Worm (Caenorhabditis elegans): ENCODE measurements around the gene rfc-4.

The rfc-4 gene

DNA sequence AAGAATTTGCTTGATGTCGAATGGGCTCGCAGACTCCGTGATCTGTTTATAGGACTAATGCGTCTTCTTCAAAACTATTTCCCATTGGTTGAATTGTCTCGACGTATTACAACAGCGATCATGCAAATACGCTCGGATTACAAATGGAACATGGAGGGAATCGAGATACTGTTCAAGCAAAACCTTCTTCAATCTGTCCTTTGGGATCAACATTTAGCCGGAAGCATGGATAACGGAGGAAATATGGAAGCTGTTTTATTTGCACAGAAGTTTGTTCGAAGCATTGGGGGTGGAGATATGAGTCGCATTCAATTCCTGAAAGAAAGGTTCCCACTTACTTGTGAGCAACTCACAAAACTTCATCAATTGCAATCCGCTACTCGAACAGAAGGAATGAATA lies 16.3 kb upstream of the rfc-4 start:
- TF ChIP-seq tbx-37 (GFP tag; conservative IDR thresholded peaks at IDR 0.05) (no peak), hmbx-1 (tag; optimal IDR thresholded peaks at IDR 0.05) (no peak), tbx-11 (GFP tag; IDR thresholded peaks at IDR 0.05) (no peak), F13C5.2 (tag; optimal IDR thresholded peaks at IDR 0.05) (no peak), sea-1 (GFP tag; conservative IDR thresholded peaks at IDR 0.05) (no peak)

DNA sequence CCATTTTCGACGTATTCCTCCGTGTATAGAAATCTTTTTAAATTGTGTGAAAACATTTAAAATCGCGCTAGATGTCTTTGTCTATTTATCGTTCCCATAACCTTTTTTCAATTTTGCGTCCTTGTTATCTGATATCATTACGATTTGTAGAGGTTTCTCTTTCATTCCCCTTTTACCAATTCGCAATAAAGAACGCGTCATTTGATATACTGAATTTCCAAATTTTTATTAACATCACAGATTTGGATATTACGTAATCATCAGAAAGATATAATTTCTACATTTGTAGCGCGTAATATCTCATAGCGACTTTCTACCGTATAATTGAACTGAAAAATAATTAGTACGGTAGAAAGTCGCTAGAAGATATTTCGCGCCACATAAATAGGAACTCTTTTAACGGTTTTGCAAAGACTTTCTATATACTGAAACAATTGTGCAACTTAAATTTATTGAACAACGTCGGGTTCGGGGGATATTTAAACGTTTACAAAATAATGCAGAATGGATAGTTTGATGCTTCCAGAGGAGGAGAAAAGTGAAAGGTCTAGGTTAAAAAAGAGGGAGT lies 13.3 kb upstream of the rfc-4 start:
- TF ChIP-seq sea-1 (GFP tag; conservative IDR thresholded peaks at IDR 0.05), result no peak
- TF ChIP-seq tbx-37 (GFP tag; conservative IDR thresholded peaks at IDR 0.05), result no peak
- TF ChIP-seq hnd-1 (tag; optimal IDR thresholded peaks at IDR 0.05), result no peak
- TF ChIP-seq hmbx-1 (tag; optimal IDR thresholded peaks at IDR 0.05), result no peak

DNA sequence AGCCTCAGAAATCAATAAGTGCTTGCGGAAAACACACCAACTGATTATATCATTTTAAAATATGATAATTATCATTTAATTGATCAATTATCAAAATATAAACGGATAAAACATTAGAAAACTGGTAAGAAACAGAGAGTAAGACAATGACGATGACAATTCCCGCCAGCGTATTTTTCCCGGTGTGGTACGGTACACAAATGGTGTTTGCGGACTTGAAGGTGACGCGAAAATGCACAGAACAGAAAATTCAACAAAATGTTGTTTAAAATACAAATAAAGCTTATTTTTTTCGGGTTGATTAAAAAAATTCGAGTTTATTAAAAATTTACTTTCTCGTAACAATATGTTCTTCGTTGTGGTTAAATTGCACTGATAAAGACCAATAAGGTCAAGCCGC lies 10.9 kb upstream of the rfc-4 start:
- TF ChIP-seq ets-7 (tag; optimal IDR thresholded peaks at IDR 0.05) (no peak), pes-1 (GFP tag; IDR thresholded peaks at IDR 0.05) (no peak), ceh-13 (GFP tag; optimal IDR thresholded peaks at IDR 0.05) (no peak), B0310.2 (tag; optimal IDR thresholded peaks at IDR 0.05) (no peak), aly-1 (tag; optimal IDR thresholded peaks at IDR 0.05) (no peak), F13C5.2 (tag; optimal IDR thresholded peaks at IDR 0.05) (peak; percentile 8), sea-1 (GFP tag; conservative IDR thresholded peaks at IDR 0.05) (no peak)

DNA sequence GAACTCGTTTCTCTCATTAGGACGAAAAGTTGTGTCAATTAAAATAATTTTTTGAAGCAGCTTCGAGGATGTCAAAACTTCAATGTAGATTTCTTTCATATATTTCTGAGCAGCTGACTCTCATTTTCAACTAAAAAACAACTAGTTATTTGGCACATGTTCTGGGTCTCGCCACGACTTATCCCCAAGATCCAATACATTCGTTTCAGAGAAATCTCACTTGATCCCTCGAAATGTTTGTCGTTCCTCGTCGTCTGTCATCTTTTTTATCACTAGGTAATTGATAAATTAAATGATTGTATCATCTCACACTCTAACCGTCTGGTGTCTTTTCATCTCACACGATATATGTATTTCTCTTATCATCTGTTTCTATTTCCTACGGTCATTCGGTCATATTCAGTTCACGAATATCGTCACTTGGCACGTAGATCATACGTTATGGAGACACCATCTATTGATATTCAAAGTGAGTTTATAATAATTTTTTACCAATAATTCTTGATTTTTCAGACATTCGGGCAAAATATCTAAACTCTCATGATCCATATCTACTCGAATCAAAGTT lies 10.0 kb upstream of the rfc-4 start, which contains the start of the genes rpn-6.1 and F57B9.1:
rpn-6.1 (minus strand) TSS at position 65 of the 568 bp plus-strand sequence.
F57B9.1 (plus strand) TSS at position 154 of the 568 bp plus-strand sequence.
- TF ChIP-seq aly-1 (tag; optimal IDR thresholded peaks at IDR 0.05), result no peak
- no peak for TF ChIP-seq ets-7 (tag; optimal IDR thresholded peaks at IDR 0.05)
- no peak for TF ChIP-seq scrt-1 (GFP tag; IDR thresholded peaks at IDR 0.05)
- TF ChIP-seq ceh-36 (tag; optimal IDR thresholded peaks at IDR 0.05), result no peak
- no peak for TF ChIP-seq ama-1 (optimal IDR thresholded peaks at IDR 0.05)
- TF ChIP-seq sea-1 (GFP tag; conservative IDR thresholded peaks at IDR 0.05), result no peak
- TF ChIP-seq B0310.2 (tag; optimal IDR thresholded peaks at IDR 0.05), result no peak
- TF ChIP-seq hmbx-1 (tag; optimal IDR thresholded peaks at IDR 0.05), result no peak

DNA sequence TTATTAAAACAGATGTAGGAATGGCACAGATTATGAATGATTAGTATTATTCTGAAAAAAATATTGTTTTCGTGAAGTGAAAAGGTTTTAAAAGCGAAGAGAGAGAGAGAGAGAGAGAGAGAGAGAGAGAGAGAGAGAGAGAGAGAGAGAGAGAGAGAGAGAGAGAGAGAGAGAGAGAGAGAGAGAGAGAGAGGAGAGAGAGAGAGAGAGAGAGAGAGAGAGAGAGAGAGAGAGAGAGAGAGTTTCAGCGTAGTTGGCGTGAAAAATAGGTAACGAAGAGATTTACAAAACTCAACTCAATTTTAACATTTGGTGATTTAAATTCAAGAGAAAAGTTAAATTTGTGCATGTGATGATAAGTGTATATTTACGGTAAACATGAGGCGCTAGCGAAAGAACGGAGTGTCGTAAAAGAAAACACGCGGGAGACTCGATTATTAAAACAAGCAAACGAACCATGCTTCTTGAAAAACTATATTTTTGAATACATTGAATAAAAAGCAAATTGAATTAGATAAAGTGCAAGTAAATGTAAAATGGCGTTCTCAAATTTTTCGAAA lies 3.9 kb upstream of the rfc-4 start, which contains the start of gene panl-2:
panl-2 (minus strand) TSS at position 51 of the 560 bp plus-strand sequence.
- TF ChIP-seq ama-1 (optimal IDR thresholded peaks at IDR 0.05) (no peak), flt-1 (GFP tag; IDR thresholded peaks at IDR 0.05) (no peak), sea-1 (GFP tag; conservative IDR thresholded peaks at IDR 0.05) (no peak), B0310.2 (tag; optimal IDR thresholded peaks at IDR 0.05) (no peak), scrt-1 (GFP tag; IDR thresholded peaks at IDR 0.05) (no peak)

DNA sequence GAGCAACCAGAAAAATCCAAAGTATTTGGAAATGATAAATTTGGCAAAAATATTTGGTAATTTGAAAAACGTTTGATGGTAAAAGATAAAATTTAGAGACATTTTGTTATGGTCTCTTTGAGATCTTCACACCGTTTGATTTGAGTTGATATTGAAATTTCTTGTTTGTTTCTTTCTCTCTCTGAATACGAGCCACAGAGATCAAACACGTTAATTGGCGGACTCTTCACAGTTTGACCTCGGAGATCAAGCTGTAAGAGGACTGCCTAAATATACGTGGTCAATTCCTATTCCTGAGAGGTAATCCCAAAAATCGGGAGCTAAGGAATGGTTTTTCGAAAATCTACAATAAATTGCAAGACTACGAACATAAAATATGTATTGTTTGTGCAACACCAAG lies 3.4 kb upstream of the rfc-4 start:
- TF ChIP-seq ama-1 (optimal IDR thresholded peaks at IDR 0.05) (no peak), tbx-37 (GFP tag; conservative IDR thresholded peaks at IDR 0.05) (no peak), aly-1 (tag; optimal IDR thresholded peaks at IDR 0.05) (no peak), sea-1 (GFP tag; conservative IDR thresholded peaks at IDR 0.05) (no peak), B0310.2 (tag; optimal IDR thresholded peaks at IDR 0.05) (no peak), ceh-13 (GFP tag; optimal IDR thresholded peaks at IDR 0.05) (no peak), scrt-1 (GFP tag; IDR thresholded peaks at IDR 0.05) (no peak), hmg-4 (GFP tag; optimal IDR thresholded peaks at IDR 0.05) (no peak), hnd-1 (tag; optimal IDR thresholded peaks at IDR 0.05) (no peak), ets-7 (tag; optimal IDR thresholded peaks at IDR 0.05) (no peak), flt-1 (GFP tag; IDR thresholded peaks at IDR 0.05) (no peak), ceh-36 (tag; optimal IDR thresholded peaks at IDR 0.05) (no peak)

DNA sequence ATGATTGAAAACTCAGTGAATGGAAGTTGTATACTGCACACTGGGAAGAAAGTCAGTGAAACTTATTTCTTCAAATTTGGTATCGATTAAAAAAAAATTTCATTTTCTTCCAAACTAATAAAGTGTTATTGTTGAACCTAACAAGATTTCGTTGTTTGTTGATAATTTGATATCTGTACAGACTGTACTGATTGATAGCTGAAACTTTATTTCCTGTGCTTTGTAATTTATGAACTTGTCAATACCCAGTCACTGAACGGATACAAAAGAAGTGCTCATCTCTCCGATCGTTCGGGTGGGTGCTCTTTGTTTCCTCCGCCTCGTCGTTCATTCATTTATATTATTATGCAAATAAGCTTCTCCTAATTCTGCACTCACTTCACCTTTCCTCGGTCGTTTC lies 3.0 kb upstream of the rfc-4 start, which contains the start of gene F31E3.12:
F31E3.12 (plus strand) TSS at position 301 of the 400 bp plus-strand sequence.
- TF ChIP-seq hmg-4 (GFP tag; optimal IDR thresholded peaks at IDR 0.05) (no peak), scrt-1 (GFP tag; IDR thresholded peaks at IDR 0.05) (no peak), F13C5.2 (tag; optimal IDR thresholded peaks at IDR 0.05) (no peak), ceh-13 (GFP tag; optimal IDR thresholded peaks at IDR 0.05) (no peak), tbx-11 (GFP tag; IDR thresholded peaks at IDR 0.05) (no peak), pes-1 (GFP tag; IDR thresholded peaks at IDR 0.05) (no peak), hmbx-1 (tag; optimal IDR thresholded peaks at IDR 0.05) (no peak), tra-4 (tag; optimal IDR thresholded peaks at IDR 0.05) (no peak), flt-1 (GFP tag; IDR thresholded peaks at IDR 0.05) (no peak), hnd-1 (tag; optimal IDR thresholded peaks at IDR 0.05) (no peak), sea-1 (GFP tag; conservative IDR thresholded peaks at IDR 0.05) (no peak), ets-7 (tag; optimal IDR thresholded peaks at IDR 0.05) (no peak), B0310.2 (tag; optimal IDR thresholded peaks at IDR 0.05) (no peak), tbx-37 (GFP tag; conservative IDR thresholded peaks at IDR 0.05) (no peak)

ce11 chrIII:6969781-6970342 lies 2.2 kb upstream of the rfc-4 start:
- TF ChIP-seq tra-4 (tag; optimal IDR thresholded peaks at IDR 0.05) (no peak), ets-7 (tag; optimal IDR thresholded peaks at IDR 0.05) (no peak), tbx-11 (GFP tag; IDR thresholded peaks at IDR 0.05) (no peak)

Data from whole organism, early embryonic.